Worm (Caenorhabditis elegans): ENCODE measurements around the gene pals-29.

pals-29 gene

DNA sequence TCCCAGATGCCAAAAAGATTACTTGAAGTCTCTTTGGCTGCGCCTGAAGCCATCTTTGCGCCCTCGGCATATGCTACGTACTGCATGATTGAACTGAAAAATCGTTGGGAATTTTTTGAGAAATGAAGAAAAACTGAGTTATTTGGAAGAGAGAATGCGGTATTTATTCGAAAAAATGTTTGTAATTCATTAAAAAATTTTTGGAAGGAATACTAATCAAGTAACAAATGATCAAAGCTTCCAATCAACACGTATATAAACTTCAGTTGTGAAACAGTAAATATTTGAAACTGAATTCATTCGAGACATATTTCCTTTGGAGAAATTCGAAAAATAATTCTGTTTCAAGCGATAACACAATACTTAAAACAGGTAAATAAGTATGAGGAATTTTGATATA, at the start of gene pals-29:
Gene pals-29 (minus strand): TSS at position 101 of the 400 bp plus-strand sequence.
- TF ChIP-seq hmg-20 (GFP tag; IDR thresholded peaks at IDR 0.05), result no peak
- no peak for TF ChIP-seq rpc-1 (optimal IDR thresholded peaks at IDR 0.05)
- TF ChIP-seq rpc-1 (tag; optimal IDR thresholded peaks at IDR 0.05), result no peak
- TF ChIP-seq nhr-179 (tag; optimal IDR thresholded peaks at IDR 0.05), result no peak
- TF ChIP-seq F22D6.2 (tag; optimal IDR thresholded peaks at IDR 0.05), result no peak
- TF ChIP-seq T07F8.4 (tag; optimal IDR thresholded peaks at IDR 0.05), result no peak

DNA sequence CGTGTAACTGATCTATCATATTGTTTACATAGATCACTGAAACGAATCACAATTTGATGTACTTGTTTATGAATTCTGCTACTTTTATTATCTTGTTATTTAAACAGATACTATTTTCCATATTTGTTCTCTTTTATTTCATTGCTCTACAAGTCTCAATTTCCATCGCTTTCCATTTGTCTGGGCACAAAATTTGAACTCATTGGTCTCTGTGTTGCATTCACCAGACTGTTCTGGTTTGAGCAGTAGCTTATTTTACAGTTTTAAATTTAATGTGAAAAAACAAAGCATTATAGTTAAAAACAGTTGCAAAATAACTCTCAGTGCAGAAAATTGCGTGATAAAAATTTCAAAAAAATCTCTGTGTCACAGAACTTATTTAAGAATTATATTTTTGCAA, 45.2 kb upstream of the pals-29 start:
- TF ChIP-seq F33H1.4 (GFP tag; IDR thresholded peaks at IDR 0.05) (no peak), Y67H2A.10 (GFP tag; conservative IDR thresholded peaks at IDR 0.05) (no peak), madf-10 (tag; optimal IDR thresholded peaks at IDR 0.05) (no peak), unc-62 (GFP tag; optimal IDR thresholded peaks at IDR 0.05) (no peak), nfyb-1 (GFP tag; IDR thresholded peaks at IDR 0.05) (no peak), K12H6.12 (tag; optimal IDR thresholded peaks at IDR 0.05) (no peak), snpc-4 (GFP tag; optimal IDR thresholded peaks at IDR 0.05) (no peak), snpc-4 (tag; optimal IDR thresholded peaks at IDR 0.05) (no peak), B0261.1 (tag; optimal IDR thresholded peaks at IDR 0.05) (no peak), repo-1 (tag; optimal IDR thresholded peaks at IDR 0.05) (no peak)

DNA sequence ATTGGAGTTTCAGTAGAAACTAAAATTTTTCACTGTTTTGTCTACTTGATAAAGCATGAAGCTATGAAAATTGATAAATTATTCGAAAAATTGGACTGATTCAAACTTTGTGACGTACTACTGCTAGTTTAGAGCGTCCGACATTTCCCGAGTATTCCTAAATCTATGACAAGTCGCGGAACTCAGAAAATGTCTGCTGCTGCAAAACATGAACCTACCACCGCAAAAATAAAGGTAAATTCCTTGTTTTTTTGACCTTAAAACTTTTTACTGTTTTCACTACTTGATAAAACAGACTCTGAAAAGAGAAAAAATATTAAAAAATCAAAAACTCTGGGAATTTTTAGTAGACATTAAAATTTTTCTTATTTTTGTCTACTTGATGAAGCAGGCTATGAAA, 44.3 kb upstream of the pals-29 start:
- TF ChIP-seq egl-44 (GFP tag; IDR thresholded peaks at IDR 0.05) (no peak), Y79H2A.3 (GFP tag; conservative IDR thresholded peaks at IDR 0.05) (no peak), egrh-3 (GFP tag; IDR thresholded peaks at IDR 0.05) (no peak), snpc-4 (GFP tag; optimal IDR thresholded peaks at IDR 0.05) (peak; percentile 64), snpc-4 (tag; optimal IDR thresholded peaks at IDR 0.05) (peak in 2 of 4 experiments; percentile 70 to 84), ceh-40 (GFP tag; IDR thresholded peaks at IDR 0.05) (no peak), T26A5.8 (tag; optimal IDR thresholded peaks at IDR 0.05) (no peak), snpc-1.1 (tag; optimal IDR thresholded peaks at IDR 0.05; ENCODE audit: insufficient read depth) (peak; percentile 5), attf-6 (GFP tag; IDR thresholded peaks at IDR 0.05) (peak; percentile 71)

DNA sequence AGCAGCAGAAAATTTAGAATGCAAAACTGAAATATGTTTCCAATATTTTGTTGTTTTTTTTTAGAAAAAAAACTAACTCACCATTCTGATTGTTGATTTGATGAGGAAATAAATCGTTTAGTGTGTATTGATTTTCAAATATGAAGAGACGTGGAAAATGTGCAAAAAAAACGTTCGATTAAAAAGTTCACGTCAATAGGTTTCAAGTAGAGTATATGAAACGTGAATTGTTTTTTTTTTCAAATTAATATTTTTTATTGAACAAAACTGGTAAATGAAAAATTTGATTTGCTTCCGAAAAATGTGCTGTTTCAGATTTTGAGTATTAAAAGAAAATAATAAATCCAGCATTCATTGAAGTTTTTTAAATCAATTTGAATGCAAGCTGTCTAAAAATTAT, 38.5 kb upstream of the pals-29 start, which contains the start of gene irld-18:
Gene irld-18 (minus strand): TSS at position 101 of the 400 bp plus-strand sequence.
- TF ChIP-seq gei-17 (GFP tag; optimal IDR thresholded peaks at IDR 0.05) (no peak), lir-1 (GFP tag; conservative IDR thresholded peaks at IDR 0.05) (no peak), Y56A3A.18 (GFP tag; IDR thresholded peaks at IDR 0.05) (no peak), rcor-1 (GFP tag; IDR thresholded peaks at IDR 0.05) (no peak), mxl-1 (tag; optimal IDR thresholded peaks at IDR 0.05) (no peak), attf-6 (GFP tag; IDR thresholded peaks at IDR 0.05) (no peak)

DNA sequence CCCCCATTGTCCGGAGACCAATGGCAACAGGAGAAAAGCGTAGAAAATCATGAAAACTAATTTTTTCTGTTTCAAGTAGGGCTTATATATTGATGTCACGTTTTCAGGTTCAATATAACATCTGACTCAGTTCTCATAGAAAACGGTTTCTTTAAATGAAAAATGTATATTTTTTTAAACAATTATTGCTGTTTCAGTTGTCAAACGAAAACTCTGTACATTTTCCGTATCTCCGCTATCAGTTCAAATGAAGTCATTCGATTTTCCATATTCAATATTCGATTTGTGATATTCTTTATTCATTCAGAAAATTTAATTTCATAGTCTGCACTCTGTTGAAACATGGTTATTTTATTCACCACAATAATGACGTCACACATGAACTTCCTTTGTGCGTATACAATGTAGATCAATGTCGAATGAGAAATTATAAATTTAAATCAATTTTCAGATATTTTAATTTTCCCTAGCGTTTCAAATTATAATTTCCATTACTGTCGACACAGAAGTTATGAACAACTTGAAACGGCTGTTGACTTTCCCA, 36.3 kb upstream of the pals-29 start, which contains the start of gene Y57G11B.8:
Gene Y57G11B.8 (minus strand): TSS at position 51 of the 544 bp plus-strand sequence.
- no peak for TF ChIP-seq snpc-4 (GFP tag; optimal IDR thresholded peaks at IDR 0.05)
- TF ChIP-seq snpc-4 (tag; optimal IDR thresholded peaks at IDR 0.05), result peak in 1 of 4 experiments; percentile 52
- peak; percentile 40; the same call in 1 of the 2 replicates for TF ChIP-seq attf-6 (GFP tag; IDR thresholded peaks at IDR 0.05)
- no peak for TF ChIP-seq nhr-27 (tag; optimal IDR thresholded peaks at IDR 0.05)

DNA sequence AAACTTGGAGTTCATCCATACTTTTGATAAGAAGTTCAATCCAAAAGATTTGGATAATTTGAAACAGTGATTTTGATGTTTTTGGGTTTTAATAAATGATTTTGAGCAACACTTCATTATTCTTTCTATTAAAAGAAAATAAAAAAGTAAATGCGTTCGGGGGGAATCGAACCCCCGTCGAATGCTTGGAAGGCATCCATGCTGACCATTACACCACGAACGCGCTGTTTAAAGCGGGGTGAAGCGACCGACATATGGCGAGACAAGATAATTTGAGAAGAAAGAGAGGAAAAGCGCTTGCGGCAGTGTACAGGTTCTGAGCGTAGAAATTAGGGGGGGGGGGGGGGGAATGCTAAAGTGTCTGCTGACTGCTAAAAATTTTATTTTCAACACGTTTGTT, 34.1 kb upstream of the pals-29 start:
- TF ChIP-seq Y79H2A.3 (GFP tag; conservative IDR thresholded peaks at IDR 0.05) (no peak), F57A8.1 (GFP tag; optimal IDR thresholded peaks at IDR 0.05) (no peak), hrde-1 (tag; optimal IDR thresholded peaks at IDR 0.05; ENCODE audit: borderline replicate concordance) (no peak), K12H6.12 (tag; optimal IDR thresholded peaks at IDR 0.05) (no peak), nfyb-1 (GFP tag; IDR thresholded peaks at IDR 0.05) (peak; percentile 77; the same call in 1 of the 2 replicates), F23B12.7 (tag; optimal IDR thresholded peaks at IDR 0.05; ENCODE audit: insufficient read depth) (peak; percentile 89), hlh-26 (GFP tag; conservative IDR thresholded peaks at IDR 0.05) (no peak), cebp-1 (GFP tag; IDR thresholded peaks at IDR 0.05) (no peak), cebp-1 (tag; optimal IDR thresholded peaks at IDR 0.05) (no peak), ztf-6 (GFP tag; IDR thresholded peaks at IDR 0.05) (no peak), ekl-4 (GFP tag; IDR thresholded peaks at IDR 0.05) (no peak), hmg-20 (GFP tag; IDR thresholded peaks at IDR 0.05) (peak; percentile 24; the same call in 1 of the 2 replicates), C17E4.6 (GFP tag; IDR thresholded peaks at IDR 0.05) (no peak), ceh-27 (GFP tag; optimal IDR thresholded peaks at IDR 0.05) (no peak), B0019.2 (GFP tag; conservative IDR thresholded peaks at IDR 0.05) (0 out of 2 replicates have a peak, but pooled peaks have one; percentile 12)

All from whole organism, young adult.